Fruit fly (Drosophila melanogaster): ENCODE results near the gene HINT1.

DNA sequence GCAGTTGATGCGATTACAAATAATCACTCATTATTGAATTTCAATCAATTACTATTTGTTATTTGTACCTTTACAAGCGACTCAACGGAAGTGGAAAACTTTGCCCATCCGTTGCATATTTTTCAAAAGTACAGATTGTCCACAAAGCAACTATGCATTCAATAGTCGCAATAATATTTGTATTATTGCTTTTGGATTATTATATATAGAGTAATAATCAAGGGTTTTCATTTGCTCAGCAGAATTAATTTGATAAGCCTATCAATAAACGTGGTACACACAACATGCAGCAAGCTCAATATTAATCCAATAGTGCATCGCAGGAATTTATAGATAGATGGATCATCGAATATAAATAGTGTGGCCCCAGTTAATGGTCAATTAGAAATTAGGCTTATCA is 41.4 kb upstream of the HINT1 start:
- TF ChIP-seq CG8478 (optimal IDR thresholded peaks at IDR 0.05) (no peak), pan (optimal IDR thresholded peaks at IDR 0.05) (no peak), psq (optimal IDR thresholded peaks at IDR 0.05) (no peak)
